Worm (Caenorhabditis elegans) whole organism, L2 larva: ENCODE data around the gene srbc-1.

Source experiments
- alr-1 ChIP-seq: fragments of 150-350 bp; optimal IDR thresholded peaks from 2 replicates; lab custom pipeline; 2014; ENCODE audit warnings: missing biosample characterization, missing genetic modification characterization
- ama-1 ChIP-seq: fragments of 150-350 bp; optimal IDR thresholded peaks from 2 replicates; lab custom pipeline; 2018; ENCODE audit warnings: inconsistent platforms
- blmp-1 ChIP-seq: sonication (generic microtip); optimal IDR thresholded peaks from 2 replicates; lab custom pipeline; 2017; ENCODE audit warnings: missing genetic modification characterization, mild to moderate bottlenecking, missing compliant biosample characterization, antibody characterized with exemption, moderate library complexity; ENCODE audit not compliant: insufficient read depth
- lsy-2 ChIP-seq, 2 experiments: fragments of 150-350 bp in 1 of 2; sonication (generic microtip) in 1 of 2; optimal IDR thresholded peaks; 2 replicates each; lab custom pipeline; 2014 to 2017; ENCODE audit warnings: missing biosample characterization in 2 of 2, missing genetic modification characterization in 2 of 2
- nhr-11 ChIP-seq: fragments of 150-350 bp; optimal IDR thresholded peaks from 2 replicates; lab custom pipeline; 2014; ENCODE audit warnings: missing biosample characterization, missing genetic modification characterization
- nhr-25 ChIP-seq: fragments of 150-350 bp; sonication (generic microtip); optimal IDR thresholded peaks from 3 replicates; lab custom pipeline; 2014; ENCODE audit warnings: missing biosample characterization, missing genetic modification characterization
- snpc-4 ChIP-seq: fragments of 150-350 bp; optimal IDR thresholded peaks from 2 replicates; lab custom pipeline; 2014; ENCODE audit warnings: missing biosample characterization, missing genetic modification characterization
- unc-39 ChIP-seq: fragments of 150-350 bp; optimal IDR thresholded peaks from 2 replicates; lab custom pipeline; 2014; ENCODE audit warnings: missing biosample characterization, missing genetic modification characterization
- unc-55 ChIP-seq: fragments of 150-350 bp; sonication (generic microtip); optimal IDR thresholded peaks from 3 replicates; lab custom pipeline; 2014; ENCODE audit warnings: missing biosample characterization, missing genetic modification reagents, missing genetic modification characterization

DNA sequence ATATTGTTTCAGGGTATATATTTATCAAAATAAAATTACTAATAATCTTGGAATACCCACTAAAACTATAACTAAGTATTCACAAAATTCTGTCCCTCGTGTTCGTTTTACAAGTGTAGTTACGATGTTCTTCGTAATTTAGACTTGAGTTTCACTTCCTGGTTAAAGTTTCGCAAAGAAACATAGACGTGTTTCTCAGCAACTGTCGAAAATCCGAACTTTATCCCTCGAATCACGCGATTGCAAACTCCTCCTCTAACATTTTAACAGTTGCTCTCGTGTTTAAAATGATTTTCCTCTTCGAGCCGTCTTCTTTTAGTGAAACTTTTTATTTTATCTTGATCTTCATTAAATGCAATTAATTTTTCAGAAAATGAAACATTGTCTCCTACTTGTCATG is 21.8 kb downstream of the srbc-1 start, which contains the start of gene T28A11.2:
- TF ChIP-seq nhr-11: no peak
- TF ChIP-seq unc-55 (GFP tag; lab: Kevin White, UChicago): no peak
- TF ChIP-seq lsy-2 (tag; optimal IDR thresholded peaks at IDR 0.05; lab: Kevin White, UChicago): no peak
- no peak for TF ChIP-seq unc-39 (tag; lab: Kevin White, UChicago)
- TF ChIP-seq alr-1 (tag; lab: Kevin White, UChicago): no peak
- no peak for TF ChIP-seq snpc-4 (tag; lab: Kevin White, UChicago)
- TF ChIP-seq nhr-25: no peak
- TF ChIP-seq blmp-1 (tag; lab: Kevin White, UChicago): no peak
- no peak for TF ChIP-seq ama-1 (lab: Kevin White, UChicago)
